Fruit fly (Drosophila melanogaster): ENCODE measurements around the gene CG6836.

The CG6836 gene

dm6 chr3L:18968193-18968969 lies 18.0 kb downstream of the CG6836 start (continued):
- TF ChIP-seq CTCF (GFP tag; optimal IDR thresholded peaks at IDR 0.05) (peak; percentile 88), CG10462 (GFP tag; optimal IDR thresholded peaks at IDR 0.05) (no peak), CG9876 (GFP tag; optimal IDR thresholded peaks at IDR 0.05) (no peak), NFAT (GFP tag; IDR thresholded peaks at IDR 0.05) (0 out of 2 replicates have a peak, but pooled peaks have one; percentile 18), Atf-2 (GFP tag; optimal IDR thresholded peaks at IDR 0.05) (no peak), Chrac-16 (GFP tag; optimal IDR thresholded peaks at IDR 0.05) (no peak), zf30C (GFP tag; optimal IDR thresholded peaks at IDR 0.05) (no peak), CG33213 (GFP tag; optimal IDR thresholded peaks at IDR 0.05) (no peak), fd3F (GFP tag; optimal IDR thresholded peaks at IDR 0.05) (no peak), pzg (GFP tag; optimal IDR thresholded peaks at IDR 0.05) (no peak), Nf-YC (tag; optimal IDR thresholded peaks at IDR 0.05) (no peak), klu (GFP tag; IDR thresholded peaks at IDR 0.05) (no peak), Hsf (GFP tag; optimal IDR thresholded peaks at IDR 0.05) (peak; percentile 10), CG4730 (GFP tag; IDR thresholded peaks at IDR 0.05) (no peak), CG7839 (tag; optimal IDR thresholded peaks at IDR 0.05) (no peak), mirr (GFP tag; optimal IDR thresholded peaks at IDR 0.05) (no peak), CG18476 (GFP tag; optimal IDR thresholded peaks at IDR 0.05) (no peak), CG18764 (GFP tag; optimal IDR thresholded peaks at IDR 0.05) (no peak), her (GFP tag; optimal IDR thresholded peaks at IDR 0.05) (no peak), NC2α (GFP tag; optimal IDR thresholded peaks at IDR 0.05) (no peak), CrebB (tag; optimal IDR thresholded peaks at IDR 0.05) (no peak), CG11093 (GFP tag; IDR thresholded peaks at IDR 0.05) (no peak), Trl (optimal IDR thresholded peaks at IDR 0.05) (peak in 1 of 2 experiments; percentile 17), Trl (GFP tag; optimal IDR thresholded peaks at IDR 0.05) (no peak), peb (GFP tag; IDR thresholded peaks at IDR 0.05) (no peak), CG9797 (GFP tag; optimal IDR thresholded peaks at IDR 0.05) (no peak), CG1832 (GFP tag; optimal IDR thresholded peaks at IDR 0.05) (no peak), Opbp (GFP tag; IDR thresholded peaks at IDR 0.05; ENCODE audit: partially characterized antibody) (no peak), CG9817 (tag; optimal IDR thresholded peaks at IDR 0.05) (no peak), bbx (GFP tag; IDR thresholded peaks at IDR 0.05; ENCODE audit: partially characterized antibody) (no peak), repo (GFP tag; optimal IDR thresholded peaks at IDR 0.05) (no peak), dimm (GFP tag; IDR thresholded peaks at IDR 0.05) (no peak), CG10267 (tag; optimal IDR thresholded peaks at IDR 0.05) (no peak), Oaz (GFP tag; IDR thresholded peaks at IDR 0.05) (0 out of 2 replicates have a peak, but pooled peaks have one; percentile 5), Dip3 (GFP tag; optimal IDR thresholded peaks at IDR 0.05) (no peak), CG5245 (GFP tag; optimal IDR thresholded peaks at IDR 0.05) (no peak), Gsc (GFP tag; IDR thresholded peaks at IDR 0.05) (no peak), Stat92E (GFP tag; optimal IDR thresholded peaks at IDR 0.05) (no peak), scrt (GFP tag; optimal IDR thresholded peaks at IDR 0.05) (peak; percentile 93), CG13894 (tag; optimal IDR thresholded peaks at IDR 0.05) (no peak), CG17186 (GFP tag; optimal IDR thresholded peaks at IDR 0.05) (no peak), shn (GFP tag; optimal IDR thresholded peaks at IDR 0.05) (no peak), HmgZ (tag; optimal IDR thresholded peaks at IDR 0.05) (peak; percentile 20), Dad (GFP tag; optimal IDR thresholded peaks at IDR 0.05) (no peak), CG13775 (GFP tag; optimal IDR thresholded peaks at IDR 0.05) (no peak), CG3726 (GFP tag; IDR thresholded peaks at IDR 0.05) (0 out of 3 replicates have a peak, but pooled peaks have one; percentile 11), aop (GFP tag; IDR thresholded peaks at IDR 0.05) (no peak), CG11398 (GFP tag; optimal IDR thresholded peaks at IDR 0.05) (no peak), Hmr (GFP tag; optimal IDR thresholded peaks at IDR 0.05) (no peak), Dip2 (GFP tag; IDR thresholded peaks at IDR 0.05) (no peak), CG14860 (GFP tag; IDR thresholded peaks at IDR 0.05; ENCODE audit: partially characterized antibody) (no peak)
